Fruit fly (Drosophila melanogaster) whole organism, embryonic: Measurements from ENCODE around the gene Cpr65Av.

ENCODE experiments used
- Atf6 ChIP-seq: fragments of 200-800 bp; sonication (Bioruptor generic); IDR thresholded peaks from 2 replicates; pipeline ENCODE4 v1.3.6; 2022; ENCODE audit warnings: missing biosample characterization, missing genetic modification characterization
- Awh ChIP-seq: fragments of 200-800 bp; sonication (Bioruptor generic); IDR thresholded peaks from 2 replicates; pipeline ENCODE4, ENCODE4 v1.3.6; 2022; ENCODE audit warnings: missing biosample characterization, missing genetic modification characterization
- Bdp1 ChIP-seq: fragments of 200-800 bp; sonication (Bioruptor generic); optimal IDR thresholded peaks from 3 replicates; lab custom pipeline; 2016; ENCODE audit warnings: missing biosample characterization, missing genetic modification characterization
- CG10209 ChIP-seq: fragments of 200-800 bp; sonication (Bioruptor generic); optimal IDR thresholded peaks from 3 replicates; lab custom pipeline; 2017; ENCODE audit warnings: missing biosample characterization, mild to moderate bottlenecking, missing genetic modification characterization, missing genetic modification reagents
- CG1024 ChIP-seq: fragments of 200-800 bp; sonication (Bioruptor generic); IDR thresholded peaks from 2 replicates; pipeline ENCODE4 v1.3.6; 2022; ENCODE audit warnings: missing biosample characterization, missing genetic modification characterization
- CG10543 ChIP-seq: fragments of 200-800 bp; sonication (Bioruptor generic); optimal IDR thresholded peaks from 3 replicates; lab custom pipeline; 2017; ENCODE audit warnings: missing biosample characterization, mild to moderate bottlenecking, missing genetic modification characterization, moderate library complexity
- CG10565 ChIP-seq: fragments of 200-800 bp; sonication (Bioruptor generic); optimal IDR thresholded peaks from 3 replicates; lab custom pipeline; 2016; ENCODE audit warnings: missing biosample characterization, mild to moderate bottlenecking, missing genetic modification characterization
- CG11504 ChIP-seq: fragments of 200-800 bp; sonication (Bioruptor generic); optimal IDR thresholded peaks from 3 replicates; lab custom pipeline; 2019; ENCODE audit warnings: missing biosample characterization, mild to moderate bottlenecking, missing genetic modification characterization, moderate library complexity
- CG12104 ChIP-seq: fragments of 200-800 bp; sonication (Bioruptor generic); optimal IDR thresholded peaks from 3 replicates; lab custom pipeline; 2016; ENCODE audit warnings: missing biosample characterization, missing genetic modification characterization
- CG12744 ChIP-seq: fragments of 200-800 bp; sonication (Bioruptor generic); optimal IDR thresholded peaks from 2 replicates; lab custom pipeline; 2016; ENCODE audit warnings: missing biosample characterization, missing genetic modification characterization
- CG12769 ChIP-seq: fragments of 200-800 bp; sonication (Bioruptor generic); optimal IDR thresholded peaks from 2 replicates; lab custom pipeline; 2019; ENCODE audit warnings: missing biosample characterization, mild to moderate bottlenecking, missing genetic modification characterization, moderate library complexity
- CG12942 ChIP-seq: fragments of 200-800 bp; sonication (Bioruptor generic); optimal IDR thresholded peaks from 3 replicates; lab custom pipeline; 2016; ENCODE audit warnings: missing biosample characterization, missing genetic modification characterization
- CG14441 ChIP-seq: fragments of 200-800 bp; sonication (Bioruptor generic); IDR thresholded peaks from 2 replicates; pipeline ENCODE4 v1.3.6; 2022; ENCODE audit warnings: missing biosample characterization, missing genetic modification characterization
- CG1602 ChIP-seq: fragments of 200-800 bp; sonication (Bioruptor generic); optimal IDR thresholded peaks from 3 replicates; lab custom pipeline; 2016; ENCODE audit warnings: missing biosample characterization, missing genetic modification characterization
- CG18764 ChIP-seq: fragments of 200-800 bp; sonication (Bioruptor generic); optimal IDR thresholded peaks from 3 replicates; lab custom pipeline; 2016; ENCODE audit warnings: missing biosample characterization, missing genetic modification characterization
- CG2120 ChIP-seq: fragments of 200-800 bp; sonication (Bioruptor generic); optimal IDR thresholded peaks from 3 replicates; lab custom pipeline; 2016; ENCODE audit warnings: missing biosample characterization, missing genetic modification characterization
- CG2889 ChIP-seq: fragments of 200-800 bp; sonication (Bioruptor generic); IDR thresholded peaks from 3 replicates; pipeline ENCODE4 v1.3.6; 2022; ENCODE audit warnings: missing biosample characterization, missing genetic modification characterization
- CG30403 ChIP-seq: fragments of 200-800 bp; sonication (Bioruptor generic); optimal IDR thresholded peaks from 3 replicates; lab custom pipeline; 2016; ENCODE audit warnings: missing biosample characterization, missing genetic modification characterization
- CG32767 ChIP-seq: fragments of 200-800 bp; sonication (Bioruptor generic); IDR thresholded peaks from 2 replicates; pipeline ENCODE4 v1.3.6; 2022; ENCODE audit warnings: missing biosample characterization, missing genetic modification characterization
- CG3281 ChIP-seq: fragments of 200-800 bp; sonication (Bioruptor generic); optimal IDR thresholded peaks from 3 replicates; lab custom pipeline; 2017; ENCODE audit warnings: missing biosample characterization, mild to moderate bottlenecking, missing genetic modification characterization
- CG4424 ChIP-seq: fragments of 200-800 bp; sonication (Bioruptor generic); optimal IDR thresholded peaks from 3 replicates; lab custom pipeline; 2016; ENCODE audit warnings: missing biosample characterization, missing genetic modification characterization
- CG7372 ChIP-seq: fragments of 200-800 bp; sonication (Bioruptor generic); IDR thresholded peaks from 2 replicates; pipeline ENCODE4 v1.3.6; 2022; ENCODE audit warnings: missing biosample characterization, missing genetic modification characterization
- CG9437 ChIP-seq: fragments of 200-800 bp; sonication (Bioruptor generic); optimal IDR thresholded peaks from 2 replicates; lab custom pipeline; 2018; ENCODE audit warnings: missing biosample characterization, mild to moderate bottlenecking, missing genetic modification characterization
- CTCF ChIP-seq: fragments of 200-800 bp; sonication (Bioruptor generic); optimal IDR thresholded peaks from 2 replicates; lab custom pipeline; 2017; ENCODE audit warnings: missing biosample characterization, mild to moderate bottlenecking, missing genetic modification characterization, moderate library complexity
- D19A ChIP-seq: fragments of 200-800 bp; optimal IDR thresholded peaks from 3 replicates; lab custom pipeline; 2019; ENCODE audit warnings: missing biosample characterization, mild to moderate bottlenecking, missing genetic modification characterization, moderate library complexity
- Dref ChIP-seq: fragments of 200-800 bp; sonication (Bioruptor generic); IDR thresholded peaks from 2 replicates; pipeline ENCODE4 v1.3.6; 2022; ENCODE audit warnings: missing biosample characterization, missing genetic modification characterization
- Eip74EF ChIP-seq, 2 experiments: fragments of 200-800 bp in 1 of 2; fragments of >200 bp in 1 of 2; sonication (Bioruptor generic) in 1 of 2; optimal IDR thresholded peaks; 2 replicates each; lab custom pipeline; 2017 to 2019; ENCODE audit warnings: missing biosample characterization in 2 of 2, missing genetic modification characterization in 2 of 2, mild to moderate bottlenecking in 1 of 2, moderate library complexity in 1 of 2
- GATAe ChIP-seq: fragments of 200-800 bp; sonication (Bioruptor generic); conservative IDR thresholded peaks from 2 replicates; pipeline ENCODE4 v1.3.6; 2022; ENCODE audit warnings: missing biosample characterization, missing genetic modification characterization
- MESR4 ChIP-seq: fragments of 200-800 bp; sonication (Bioruptor generic); optimal IDR thresholded peaks from 2 replicates; lab custom pipeline; 2018; ENCODE audit warnings: missing biosample characterization, mild to moderate bottlenecking, missing genetic modification characterization, moderate library complexity
- Mrtf ChIP-seq: fragments of 200-800 bp; sonication (Bioruptor generic); IDR thresholded peaks from 3 replicates; pipeline ENCODE4 v1.3.6; 2022; ENCODE audit warnings: missing biosample characterization, missing genetic modification characterization
- Pdp1 ChIP-seq, 2 experiments: fragments of 200-800 bp; sonication (Bioruptor generic); optimal IDR thresholded peaks; 3 replicates each; lab custom pipeline; 2016; ENCODE audit warnings: missing biosample characterization in 2 of 2, missing genetic modification characterization in 2 of 2, mild to moderate bottlenecking in 1 of 2, moderate library complexity in 1 of 2
- Ptx1 ChIP-seq: fragments of 200-800 bp; sonication (Bioruptor generic); IDR thresholded peaks from 2 replicates; pipeline ENCODE4 v1.3.6; 2022; ENCODE audit warnings: missing biosample characterization, missing genetic modification characterization
- Scr ChIP-seq: fragments of 200-800 bp; sonication (Bioruptor generic); IDR thresholded peaks from 2 replicates; pipeline ENCODE4 v1.3.6; 2022; ENCODE audit warnings: missing biosample characterization, missing genetic modification characterization; ENCODE audit not compliant: partially characterized antibody
- Stat92E ChIP-seq, 3 experiments: fragments of >200 bp in 2 of 3; fragments of 200-800 bp in 1 of 3; sonication (Bioruptor generic) in 1 of 3; optimal IDR thresholded peaks; 2 replicates each; lab custom pipeline; 2017 to 2019; ENCODE audit warnings: missing biosample characterization in 3 of 3, missing genetic modification characterization in 3 of 3, mild to moderate bottlenecking in 1 of 3, moderate library complexity in 1 of 3
- ase ChIP-seq: fragments of 200-800 bp; sonication (Bioruptor generic); IDR thresholded peaks from 3 replicates; pipeline ENCODE4 v1.3.6; 2022; ENCODE audit warnings: missing biosample characterization, missing genetic modification characterization
- bigmax ChIP-seq: fragments of 200-800 bp; sonication (Bioruptor generic); optimal IDR thresholded peaks from 2 replicates; lab custom pipeline; 2018; ENCODE audit warnings: missing biosample characterization, mild to moderate bottlenecking, missing genetic modification characterization
- fd102C ChIP-seq: fragments of 200-800 bp; sonication (Bioruptor generic); optimal IDR thresholded peaks from 2 replicates; lab custom pipeline; 2018; ENCODE audit warnings: missing biosample characterization, mild to moderate bottlenecking, missing genetic modification characterization, moderate library complexity
- gem ChIP-seq: fragments of 200-800 bp; sonication (Bioruptor generic); optimal IDR thresholded peaks from 2 replicates; lab custom pipeline; 2019; ENCODE audit warnings: missing biosample characterization, mild to moderate bottlenecking, missing genetic modification characterization, moderate library complexity
- gsb ChIP-seq: fragments of 200-800 bp; sonication (Bioruptor generic); IDR thresholded peaks from 2 replicates; pipeline ENCODE4 v1.3.6; 2022; ENCODE audit warnings: missing biosample characterization, missing genetic modification characterization
- gsb-n ChIP-seq: fragments of 200-800 bp; sonication (Bioruptor generic); optimal IDR thresholded peaks from 3 replicates; lab custom pipeline; 2018; ENCODE audit warnings: missing biosample characterization, mild to moderate bottlenecking, missing genetic modification characterization
- jigr1 ChIP-seq: fragments of 200-800 bp; sonication (Bioruptor generic); IDR thresholded peaks from 3 replicates; pipeline ENCODE4 v1.3.6; 2022; ENCODE audit warnings: missing biosample characterization, missing genetic modification characterization
- jumu ChIP-seq: fragments of 200-800 bp; sonication (Bioruptor generic); optimal IDR thresholded peaks from 3 replicates; lab custom pipeline; 2016; ENCODE audit warnings: missing biosample characterization, missing genetic modification characterization
- nom ChIP-seq: fragments of 200-800 bp; sonication (Bioruptor generic); optimal IDR thresholded peaks from 2 replicates; lab custom pipeline; 2017; ENCODE audit warnings: missing biosample characterization, missing genetic modification characterization, mild to moderate bottlenecking, moderate library complexity, missing genetic modification reagents
- pb ChIP-seq: fragments of 200-800 bp; sonication (Bioruptor generic); optimal IDR thresholded peaks from 3 replicates; lab custom pipeline; 2016; ENCODE audit warnings: missing biosample characterization, missing genetic modification characterization
- pnt ChIP-seq: fragments of 200-800 bp; sonication (Bioruptor generic); optimal IDR thresholded peaks from 3 replicates; lab custom pipeline; 2016; ENCODE audit warnings: missing biosample characterization, missing genetic modification characterization
- run ChIP-seq: fragments of 200-800 bp; sonication (Bioruptor generic); optimal IDR thresholded peaks from 3 replicates; lab custom pipeline; 2018; ENCODE audit warnings: missing biosample characterization, mild to moderate bottlenecking, missing genetic modification characterization
- ttk ChIP-seq: fragments of 200-800 bp; sonication (Bioruptor generic); IDR thresholded peaks from 2 replicates; pipeline ENCODE4 v2.1.2; 2022; ENCODE audit warnings: missing biosample characterization, missing genetic modification characterization
- usp ChIP-seq: fragments of >200 bp; optimal IDR thresholded peaks from 2 replicates; lab custom pipeline; 2017; ENCODE audit warnings: missing biosample characterization, missing genetic modification characterization
- vfl ChIP-seq: fragments of 200-800 bp; sonication (Bioruptor generic); optimal IDR thresholded peaks from 2 replicates; lab custom pipeline; 2016; ENCODE audit warnings: missing biosample characterization, missing genetic modification characterization

Gene Cpr65Av

dm6 chr3L:6188995-6189927, 49.5 kb upstream of the Cpr65Av start, which contains the start of the genes D19A and CG7386 (continued):
- TF ChIP-seq CG3281 (peak; percentile 38), CG1024 (GFP tag; lab: Robert Waterston, UW) (peak; percentile 57), pnt (GFP tag; lab: Kevin White, UChicago) (peak; percentile 39), usp (GFP tag; lab: Kevin White, UChicago) (no peak), gsb-n (tag; lab: Kevin White, UChicago) (peak; percentile 51), vfl (GFP tag; lab: Kevin White, UChicago) (peak; percentile 18), CG12942 (GFP tag; lab: Kevin White, UChicago) (no peak), CG11504 (tag; lab: Kevin White, UChicago) (peak; percentile 61), GATAe (GFP tag; lab: Robert Waterston, UW) (no peak), CG12104 (GFP tag; lab: Kevin White, UChicago) (peak; percentile 7), CG30403 (GFP tag; lab: Kevin White, UChicago) (peak; percentile 55), jumu (GFP tag; lab: Kevin White, UChicago) (peak; percentile 37), CG12769 (tag; lab: Kevin White, UChicago) (peak; percentile 15), CG2120 (GFP tag; lab: Kevin White, UChicago) (peak; percentile 79), Bdp1 (GFP tag; lab: Kevin White, UChicago) (no peak), CG18764 (peak; percentile 4), gem (tag; lab: Kevin White, UChicago) (peak; percentile 74), D19A (tag; lab: Kevin White, UChicago) (peak; percentile 80), gsb (GFP tag; lab: Robert Waterston, UW) (peak; percentile 15; the same call in 1 of the 2 replicates), CG12744 (GFP tag; lab: Kevin White, UChicago) (no peak), bigmax (GFP tag; lab: Kevin White, UChicago) (no peak), run (tag; lab: Kevin White, UChicago) (no peak), fd102C (no peak), Awh (GFP tag; lab: Robert Waterston, UW) (no peak), jigr1 (GFP tag; lab: Robert Waterston, UW) (no peak), CG9437 (GFP tag; lab: Kevin White, UChicago) (peak; percentile 21), Atf6 (peak; percentile 36; the same call in 1 of the 2 replicates), CG10543 (GFP tag; lab: Kevin White, UChicago) (peak; percentile 48), CG32767 (GFP tag; lab: Robert Waterston, UW) (0 out of 2 replicates have a peak, but pooled peaks have one; percentile 38), CG4424 (GFP tag; lab: Kevin White, UChicago) (peak; percentile 15), Mrtf (GFP tag; lab: Robert Waterston, UW) (peak; percentile 68; the same call in 2 of the 3 replicates), Eip74EF (GFP tag; optimal IDR thresholded peaks at IDR 0.05; lab: Kevin White, UChicago) (no peak), CG10565 (GFP tag; lab: Kevin White, UChicago) (no peak), Pdp1 (GFP tag; optimal IDR thresholded peaks at IDR 0.05; lab: Kevin White, UChicago) (peak; percentile 30 to 41), Scr (no peak), CG7372 (peak; percentile 32; the same call in 1 of the 2 replicates), MESR4 (GFP tag; lab: Kevin White, UChicago) (peak; percentile 78), pb (GFP tag; lab: Kevin White, UChicago) (peak; percentile 46), Stat92E (GFP tag; optimal IDR thresholded peaks at IDR 0.05; lab: Kevin White, UChicago) (no peak), nom (GFP tag; lab: Kevin White, UChicago) (peak; percentile 24), CTCF (no peak), ase (GFP tag; lab: Robert Waterston, UW) (peak; percentile 67; the same call in 2 of the 3 replicates), CG14441 (GFP tag; lab: Robert Waterston, UW) (peak; percentile 53), CG1602 (GFP tag; lab: Kevin White, UChicago) (no peak), Dref (GFP tag; lab: Robert Waterston, UW) (0 out of 2 replicates have a peak, but pooled peaks have one; percentile 28), CG10209 (no peak), ttk (GFP tag; lab: Robert Waterston, UW) (peak; percentile 37; the same call in 1 of the 2 replicates), CG2889 (GFP tag; lab: Robert Waterston, UW) (0 out of 3 replicates have a peak, but pooled peaks have one; percentile 57), Ptx1 (GFP tag; lab: Robert Waterston, UW) (peak; percentile 67)
